Worm (Caenorhabditis elegans): Measurements from ENCODE around the gene syd-9.

Gene syd-9

ce11 chrX:7210467-7211107 is 7.3 kb upstream of the syd-9 start:
- TF ChIP-seq fos-1 (tag; optimal IDR thresholded peaks at IDR 0.05) (no peak), unc-55 (GFP tag; optimal IDR thresholded peaks at IDR 0.05) (no peak), sma-9 (GFP tag; optimal IDR thresholded peaks at IDR 0.05) (peak; percentile 35), sma-9 (tag; optimal IDR thresholded peaks at IDR 0.05) (no peak), skn-1 (tag; optimal IDR thresholded peaks at IDR 0.05) (no peak), nhr-129 (tag; optimal IDR thresholded peaks at IDR 0.05) (peak; percentile 50), crh-2 (tag; optimal IDR thresholded peaks at IDR 0.05) (no peak), blmp-1 (tag; optimal IDR thresholded peaks at IDR 0.05; ENCODE audit: insufficient read depth) (peak; percentile 93), C34F6.9 (tag; optimal IDR thresholded peaks at IDR 0.05) (peak; percentile 10)

- TF ChIP-seq nhr-237 (tag; optimal IDR thresholded peaks at IDR 0.05) (no peak), ama-1 (optimal IDR thresholded peaks at IDR 0.05) (no peak), nhr-21 (tag; optimal IDR thresholded peaks at IDR 0.05) (no peak), sma-3 (GFP tag; optimal IDR thresholded peaks at IDR 0.05) (no peak), lin-11 (tag; optimal IDR thresholded peaks at IDR 0.05) (no peak), nhr-25 (tag; optimal IDR thresholded peaks at IDR 0.05) (no peak), sem-4 (tag; optimal IDR thresholded peaks at IDR 0.05) (no peak), nhr-77 (tag; optimal IDR thresholded peaks at IDR 0.05) (no peak), mdl-1 (tag; optimal IDR thresholded peaks at IDR 0.05) (no peak), aly-2 (tag; optimal IDR thresholded peaks at IDR 0.05) (no peak), dmd-4 (tag; optimal IDR thresholded peaks at IDR 0.05) (no peak), C34F6.9 (tag; optimal IDR thresholded peaks at IDR 0.05) (no peak), lin-39 (tag; optimal IDR thresholded peaks at IDR 0.05) (no peak), R02D3.7 (tag; optimal IDR thresholded peaks at IDR 0.05) (no peak), elt-3 (tag; optimal IDR thresholded peaks at IDR 0.05) (no peak), nhr-23 (tag; optimal IDR thresholded peaks at IDR 0.05) (no peak), crh-2 (tag; optimal IDR thresholded peaks at IDR 0.05) (no peak), nhr-6 (tag; optimal IDR thresholded peaks at IDR 0.05) (no peak), lin-13 (GFP tag; optimal IDR thresholded peaks at IDR 0.05) (no peak)
These were observed 6.5 kb upstream of the syd-9 start, which contains the start of gene spp-22 for ce11 chrX:7211405-7211804. Gene spp-22, plus strand, starts transcription at chrX:7211705.

ce11 chrX:7220209-7220608 is 2.3 kb downstream of the syd-9 start:
- no peak for TF ChIP-seq mab-5 (tag; optimal IDR thresholded peaks at IDR 0.05)
- no peak for TF ChIP-seq sem-4 (tag; optimal IDR thresholded peaks at IDR 0.05)
- no peak for TF ChIP-seq lsy-2 (tag; optimal IDR thresholded peaks at IDR 0.05)
- TF ChIP-seq peb-1 (tag; optimal IDR thresholded peaks at IDR 0.05): no peak
- no peak for TF ChIP-seq mdl-1 (tag; optimal IDR thresholded peaks at IDR 0.05)
- no peak for TF ChIP-seq ceh-16 (tag; optimal IDR thresholded peaks at IDR 0.05)
- TF ChIP-seq fos-1 (tag; optimal IDR thresholded peaks at IDR 0.05): no peak
- no peak for TF ChIP-seq lin-39 (tag; optimal IDR thresholded peaks at IDR 0.05)
- no peak for TF ChIP-seq dmd-4 (tag; optimal IDR thresholded peaks at IDR 0.05)
- no peak for TF ChIP-seq nhr-12 (tag; optimal IDR thresholded peaks at IDR 0.05)
- no peak for TF ChIP-seq sma-9 (GFP tag; optimal IDR thresholded peaks at IDR 0.05)
- no peak for TF ChIP-seq sma-9 (tag; optimal IDR thresholded peaks at IDR 0.05)
- TF ChIP-seq ztf-1 (GFP tag; conservative IDR thresholded peaks at IDR 0.05): no peak
- TF ChIP-seq Y55F3AM.14 (GFP tag; optimal IDR thresholded peaks at IDR 0.05): no peak
- TF ChIP-seq ceh-82 (tag; optimal IDR thresholded peaks at IDR 0.05): no peak

- TF ChIP-seq elt-1 (tag; optimal IDR thresholded peaks at IDR 0.05) (no peak), unc-55 (GFP tag; optimal IDR thresholded peaks at IDR 0.05) (peak; percentile 30), nhr-77 (tag; optimal IDR thresholded peaks at IDR 0.05) (no peak), zag-1 (tag; optimal IDR thresholded peaks at IDR 0.05) (no peak), egl-27 (tag; optimal IDR thresholded peaks at IDR 0.05) (no peak), mab-5 (tag; optimal IDR thresholded peaks at IDR 0.05) (no peak)
These were observed 4.5 kb downstream of the syd-9 start for ce11 chrX:7222383-7222782.

All from whole organism, L2 larva.